Fruit fly (Drosophila melanogaster) whole organism, embryonic: ENCODE results near the gene Mtr3.

Experiments
- C15 ChIP-seq: fragments of 200-800 bp; sonication (Bioruptor generic); IDR thresholded peaks from 3 replicates; pipeline ENCODE4 v1.3.6; 2022; ENCODE audit warnings: missing biosample characterization, missing genetic modification characterization
- CG10209 ChIP-seq: fragments of 200-800 bp; sonication (Bioruptor generic); optimal IDR thresholded peaks from 3 replicates; lab custom pipeline; 2017; ENCODE audit warnings: missing biosample characterization, mild to moderate bottlenecking, missing genetic modification characterization, missing genetic modification reagents
- CG10462 ChIP-seq: fragments of 200-800 bp; sonication (Bioruptor generic); optimal IDR thresholded peaks from 2 replicates; lab custom pipeline; 2016; ENCODE audit warnings: missing biosample characterization, missing genetic modification characterization
- CG11085 ChIP-seq: fragments of 200-800 bp; sonication (Bioruptor generic); IDR thresholded peaks from 2 replicates; pipeline ENCODE4 v1.3.6; 2022; ENCODE audit warnings: missing biosample characterization, missing genetic modification characterization
- CG11560 ChIP-seq: fragments of 200-800 bp; sonication (Bioruptor generic); IDR thresholded peaks from 3 replicates; pipeline ENCODE4 v1.3.6; 2022; ENCODE audit warnings: missing biosample characterization, missing genetic modification characterization
- CG11695 ChIP-seq: fragments of 200-800 bp; sonication (Bioruptor generic); IDR thresholded peaks from 3 replicates; pipeline ENCODE4 v1.3.6; 2022; ENCODE audit warnings: missing biosample characterization, missing genetic modification characterization
- CG12769 ChIP-seq: fragments of 200-800 bp; sonication (Bioruptor generic); optimal IDR thresholded peaks from 2 replicates; lab custom pipeline; 2019; ENCODE audit warnings: missing biosample characterization, mild to moderate bottlenecking, missing genetic modification characterization, moderate library complexity
- CG17361 ChIP-seq: fragments of 200-800 bp; sonication (Bioruptor generic); IDR thresholded peaks from 3 replicates; pipeline ENCODE4 v1.3.6; 2022; ENCODE audit warnings: missing biosample characterization, missing genetic modification characterization
- CG17568 ChIP-seq: fragments of 200-800 bp; sonication (Bioruptor generic); optimal IDR thresholded peaks from 2 replicates; lab custom pipeline; 2018; ENCODE audit warnings: missing biosample characterization, mild to moderate bottlenecking, missing genetic modification characterization, moderate library complexity
- CG18476 ChIP-seq: fragments of 200-800 bp; sonication (Bioruptor generic); optimal IDR thresholded peaks from 2 replicates; lab custom pipeline; 2016; ENCODE audit warnings: missing biosample characterization, mild to moderate bottlenecking, missing genetic modification characterization
- CG18599 ChIP-seq: fragments of 200-800 bp; sonication (Bioruptor generic); optimal IDR thresholded peaks from 3 replicates; lab custom pipeline; 2017; ENCODE audit warnings: missing biosample characterization, missing genetic modification characterization, mild to moderate bottlenecking, moderate library complexity, missing genetic modification reagents
- CG2889 ChIP-seq: fragments of 200-800 bp; sonication (Bioruptor generic); IDR thresholded peaks from 3 replicates; pipeline ENCODE4 v1.3.6; 2022; ENCODE audit warnings: missing biosample characterization, missing genetic modification characterization
- CG31388 ChIP-seq: fragments of 200-800 bp; sonication (Bioruptor generic); optimal IDR thresholded peaks from 2 replicates; lab custom pipeline; 2016; ENCODE audit warnings: missing biosample characterization, missing genetic modification characterization
- CG32767 ChIP-seq: fragments of 200-800 bp; sonication (Bioruptor generic); IDR thresholded peaks from 2 replicates; pipeline ENCODE4 v1.3.6; 2022; ENCODE audit warnings: missing biosample characterization, missing genetic modification characterization
- CG3281 ChIP-seq: fragments of 200-800 bp; sonication (Bioruptor generic); optimal IDR thresholded peaks from 3 replicates; lab custom pipeline; 2017; ENCODE audit warnings: missing biosample characterization, mild to moderate bottlenecking, missing genetic modification characterization
- CG34376 ChIP-seq: fragments of 200-800 bp; sonication (Bioruptor generic); optimal IDR thresholded peaks from 2 replicates; lab custom pipeline; 2018; ENCODE audit warnings: missing biosample characterization, mild to moderate bottlenecking, missing genetic modification characterization
- CG3838 ChIP-seq: fragments of 200-800 bp; sonication (Bioruptor generic); optimal IDR thresholded peaks from 3 replicates; lab custom pipeline; 2016; ENCODE audit warnings: missing biosample characterization, missing genetic modification characterization
- CG42726 ChIP-seq: fragments of 200-800 bp; sonication (Bioruptor generic); IDR thresholded peaks from 2 replicates; pipeline ENCODE4 v1.3.6; 2022; ENCODE audit warnings: missing biosample characterization, missing genetic modification characterization; ENCODE audit not compliant: partially characterized antibody
- CG4424 ChIP-seq: fragments of 200-800 bp; sonication (Bioruptor generic); optimal IDR thresholded peaks from 3 replicates; lab custom pipeline; 2016; ENCODE audit warnings: missing biosample characterization, missing genetic modification characterization
- CG4854 ChIP-seq: fragments of 200-800 bp; sonication (Bioruptor generic); optimal IDR thresholded peaks from 2 replicates; lab custom pipeline; 2016; ENCODE audit warnings: missing biosample characterization, missing genetic modification characterization, inconsistent platforms
- CG7839 ChIP-seq: fragments of 200-800 bp; sonication (Bioruptor generic); optimal IDR thresholded peaks from 3 replicates; lab custom pipeline; 2018; ENCODE audit warnings: missing biosample characterization, mild to moderate bottlenecking, missing genetic modification characterization, moderate library complexity
- CG9932 ChIP-seq: fragments of 200-800 bp; sonication (Bioruptor generic); IDR thresholded peaks from 2 replicates; pipeline ENCODE4 v1.3.6; 2022; ENCODE audit warnings: missing biosample characterization, missing genetic modification characterization
- Dek ChIP-seq: fragments of 200-800 bp; sonication (Bioruptor generic); optimal IDR thresholded peaks from 3 replicates; lab custom pipeline; 2019; ENCODE audit warnings: missing biosample characterization, mild to moderate bottlenecking, missing genetic modification characterization, moderate library complexity
- Dip2 ChIP-seq: fragments of 200-800 bp; sonication (Bioruptor generic); IDR thresholded peaks from 2 replicates; pipeline ENCODE4 v1.3.6; 2022; ENCODE audit warnings: missing biosample characterization, missing genetic modification characterization
- Ets97D ChIP-seq: fragments of 200-800 bp; sonication (Bioruptor generic); optimal IDR thresholded peaks from 3 replicates; lab custom pipeline; 2016; ENCODE audit warnings: missing biosample characterization, missing genetic modification characterization
- HLH54F ChIP-seq: fragments of 200-800 bp; sonication (Bioruptor generic); optimal IDR thresholded peaks from 3 replicates; lab custom pipeline; 2016; ENCODE audit warnings: missing biosample characterization, missing genetic modification characterization
- Meics ChIP-seq: fragments of 200-800 bp; sonication (Bioruptor generic); optimal IDR thresholded peaks from 2 replicates; lab custom pipeline; 2017; ENCODE audit warnings: missing biosample characterization, mild to moderate bottlenecking, missing genetic modification characterization
- Mrtf ChIP-seq: fragments of 200-800 bp; sonication (Bioruptor generic); IDR thresholded peaks from 3 replicates; pipeline ENCODE4 v1.3.6; 2022; ENCODE audit warnings: missing biosample characterization, missing genetic modification characterization
- NK7.1 ChIP-seq: fragments of 200-800 bp; sonication (Bioruptor generic); optimal IDR thresholded peaks from 3 replicates; lab custom pipeline; 2016; ENCODE audit warnings: missing biosample characterization, missing genetic modification characterization
- Oaz ChIP-seq: fragments of 200-800 bp; sonication (Bioruptor generic); IDR thresholded peaks from 2 replicates; pipeline ENCODE4 v1.3.6; 2022; ENCODE audit warnings: missing biosample characterization, missing genetic modification characterization
- Opbp ChIP-seq: fragments of 200-800 bp; sonication (Bioruptor generic); IDR thresholded peaks from 3 replicates; pipeline ENCODE4 v1.3.6; 2022; ENCODE audit warnings: missing biosample characterization, missing genetic modification characterization; ENCODE audit not compliant: partially characterized antibody
- Xbp1 ChIP-seq: fragments of 200-800 bp; sonication (Bioruptor generic); optimal IDR thresholded peaks from 3 replicates; lab custom pipeline; 2016; ENCODE audit warnings: missing biosample characterization, mild to moderate bottlenecking, missing genetic modification characterization
- cas ChIP-seq: fragments of 200-800 bp; sonication (Bioruptor generic); IDR thresholded peaks from 2 replicates; pipeline ENCODE4 v1.3.6; 2022; ENCODE audit warnings: missing biosample characterization, missing genetic modification characterization
- chinmo ChIP-seq: fragments of 200-800 bp; sonication (Bioruptor generic); IDR thresholded peaks from 4 replicates; pipeline ENCODE4 v1.3.6; 2022; ENCODE audit warnings: missing biosample characterization, missing genetic modification characterization; ENCODE audit not compliant: partially characterized antibody
- crol ChIP-seq: fragments of 200-800 bp; sonication (Bioruptor generic); IDR thresholded peaks from 2 replicates; pipeline ENCODE4 v1.3.6; 2022; ENCODE audit warnings: missing biosample characterization, missing genetic modification characterization
- grau ChIP-seq: fragments of 200-800 bp; optimal IDR thresholded peaks from 3 replicates; lab custom pipeline; 2019; ENCODE audit warnings: missing biosample characterization, mild to moderate bottlenecking, missing genetic modification characterization, moderate library complexity
- lab ChIP-seq: fragments of 200-800 bp; sonication (Bioruptor generic); optimal IDR thresholded peaks from 3 replicates; lab custom pipeline; 2017; ENCODE audit warnings: missing biosample characterization, missing genetic modification characterization, mild to moderate bottlenecking, moderate library complexity, missing genetic modification reagents
- lilli ChIP-seq: fragments of 200-800 bp; sonication (Bioruptor generic); optimal IDR thresholded peaks from 3 replicates; lab custom pipeline; 2016; ENCODE audit warnings: missing biosample characterization, missing genetic modification characterization
- nom ChIP-seq: fragments of 200-800 bp; sonication (Bioruptor generic); optimal IDR thresholded peaks from 2 replicates; lab custom pipeline; 2017; ENCODE audit warnings: missing biosample characterization, missing genetic modification characterization, mild to moderate bottlenecking, moderate library complexity, missing genetic modification reagents
- pan ChIP-seq, 4 experiments: fragments of >200 bp in 3 of 4; fragments of 200-800 bp in 1 of 4; sonication (Bioruptor generic) in 1 of 4; optimal IDR thresholded peaks in 3 of 4; IDR thresholded peaks in 1 of 4; 2 replicates each; pipeline versions ENCODE4 v1.3.6 to Lab custom; 2017 to 2022; ENCODE audit warnings: missing biosample characterization in 2 of 4, missing genetic modification characterization in 2 of 4, mixed read lengths in 1 of 4
- psq ChIP-seq: fragments of 200-800 bp; sonication (Bioruptor generic); optimal IDR thresholded peaks from 2 replicates; lab custom pipeline; 2017; ENCODE audit warnings: missing biosample characterization, missing genetic modification characterization
- pum ChIP-seq: fragments of 200-800 bp; sonication (Bioruptor generic); optimal IDR thresholded peaks from 2 replicates; lab custom pipeline; 2016; ENCODE audit warnings: missing biosample characterization, missing genetic modification characterization
- sc ChIP-seq, 3 experiments: fragments of >200 bp in 2 of 3; fragments of 200-800 bp in 1 of 3; sonication (Bioruptor generic) in 1 of 3; optimal IDR thresholded peaks; 2 replicates in 2 of 3; 3 replicates in 1 of 3; lab custom pipeline; 2017; ENCODE audit warnings: mild to moderate bottlenecking in 1 of 3, missing biosample characterization in 1 of 3, missing genetic modification characterization in 1 of 3, missing genetic modification reagents in 1 of 3
- seq ChIP-seq: fragments of 200-800 bp; sonication (Bioruptor generic); IDR thresholded peaks from 2 replicates; pipeline ENCODE4 v1.3.6; 2022; ENCODE audit warnings: missing biosample characterization, missing genetic modification characterization
- shn ChIP-seq: fragments of 200-800 bp; sonication (Bioruptor generic); optimal IDR thresholded peaks from 3 replicates; lab custom pipeline; 2016; ENCODE audit warnings: missing biosample characterization, missing genetic modification characterization
- slp2 ChIP-seq: fragments of 200-800 bp; sonication (Bioruptor generic); optimal IDR thresholded peaks from 2 replicates; lab custom pipeline; 2016; ENCODE audit warnings: missing biosample characterization, missing genetic modification characterization
- sqz ChIP-seq: fragments of 200-800 bp; sonication (Bioruptor generic); optimal IDR thresholded peaks from 3 replicates; lab custom pipeline; 2018; ENCODE audit warnings: missing biosample characterization, mild to moderate bottlenecking, missing genetic modification characterization
- tin ChIP-seq: fragments of 200-800 bp; sonication (Bioruptor generic); optimal IDR thresholded peaks from 3 replicates; lab custom pipeline; 2016; ENCODE audit warnings: missing biosample characterization, missing genetic modification characterization
- zfh1 ChIP-seq: fragments of 200-800 bp; sonication (Bioruptor generic); IDR thresholded peaks from 3 replicates; pipeline ENCODE4 v1.3.6; 2022; ENCODE audit warnings: missing biosample characterization, missing genetic modification characterization

Gene Mtr3

dm6 chr3L:19929051-19929718, 15.7 kb upstream of the Mtr3 start (continued):
- TF ChIP-seq CG2889 (GFP tag; lab: Robert Waterston, UW) (no peak), CG17568 (GFP tag; lab: Kevin White, UChicago) (no peak), seq (GFP tag; lab: Robert Waterston, UW) (0 out of 2 replicates have a peak, but pooled peaks have one; percentile 7), lilli (GFP tag; lab: Kevin White, UChicago) (peak; percentile 21), CG17361 (GFP tag; lab: Robert Waterston, UW) (peak; percentile 39; the same call in 1 of the 3 replicates), CG18599 (peak; percentile 20), CG4854 (GFP tag; lab: Kevin White, UChicago) (no peak), CG10462 (GFP tag; lab: Kevin White, UChicago) (no peak), CG3281 (GFP tag; lab: Kevin White, UChicago) (peak; percentile 35), NK7.1 (GFP tag; lab: Kevin White, UChicago) (no peak), Oaz (GFP tag; lab: Robert Waterston, UW) (no peak), grau (peak; percentile 60), Ets97D (GFP tag; lab: Kevin White, UChicago) (no peak), slp2 (GFP tag; lab: Kevin White, UChicago) (peak; percentile 22), CG31388 (GFP tag; lab: Kevin White, UChicago) (no peak), HLH54F (GFP tag; lab: Kevin White, UChicago) (no peak), CG12769 (tag; lab: Kevin White, UChicago) (peak; percentile 58), sc (optimal IDR thresholded peaks at IDR 0.05; lab: Kevin White, UChicago) (no peak), sc (GFP tag; optimal IDR thresholded peaks at IDR 0.05; lab: Kevin White, UChicago) (no peak), tin (no peak), CG4424 (GFP tag; lab: Kevin White, UChicago) (no peak), Dip2 (no peak), CG9932 (peak; percentile 36; the same call in 1 of the 2 replicates), CG32767 (GFP tag; lab: Robert Waterston, UW) (peak; percentile 9; the same call in 1 of the 2 replicates), CG11560 (no peak), CG3838 (GFP tag; lab: Kevin White, UChicago) (no peak), CG11085 (no peak), CG18476 (GFP tag; lab: Kevin White, UChicago) (no peak), cas (GFP tag; lab: Robert Waterston, UW) (no peak), Xbp1 (GFP tag; lab: Kevin White, UChicago) (no peak), sqz (peak; percentile 92), C15 (GFP tag; lab: Robert Waterston, UW) (no peak), crol (peak; percentile 84), CG10209 (GFP tag; lab: Kevin White, UChicago) (peak; percentile 40), chinmo (GFP tag; lab: Robert Waterston, UW) (peak; percentile 74; the same call in 1 of the 4 replicates), lab (peak; percentile 11), Opbp (GFP tag; lab: Robert Waterston, UW) (no peak), CG11695 (GFP tag; lab: Robert Waterston, UW) (no peak), psq (GFP tag; lab: Kevin White, UChicago) (no peak), zfh1 (no peak), shn (GFP tag; lab: Kevin White, UChicago) (no peak), CG7839 (tag; lab: Kevin White, UChicago) (peak; percentile 32), pan (optimal IDR thresholded peaks at IDR 0.05; lab: Kevin White, UChicago) (no peak), pan (GFP tag; optimal IDR thresholded peaks at IDR 0.05 in 1 of 2, IDR thresholded peaks at IDR 0.05 in 1 of 2) (no peak), nom (no peak), CG34376 (GFP tag; lab: Kevin White, UChicago) (no peak), CG42726 (GFP tag; lab: Robert Waterston, UW) (no peak), Dek (tag; lab: Kevin White, UChicago) (no peak), Meics (GFP tag; lab: Kevin White, UChicago) (peak; percentile 10), Mrtf (GFP tag; lab: Robert Waterston, UW) (no peak), pum (GFP tag; lab: Kevin White, UChicago) (no peak)
